Fruit fly (Drosophila melanogaster): ENCODE data around the gene crn.
A peak's percentile ranks its signal among the peaks of the same experiment; 100 is the strongest.

Gene crn

dm6 chrX:2258602-2259233 is 8.9 kb upstream of the crn start:
- no peak for TF ChIP-seq kay (GFP tag; ENCODE audit: borderline replicate concordance)
- TF ChIP-seq Mnt (GFP tag; optimal IDR thresholded peaks at IDR 0.05) = peak; percentile 13

dm6 chrX:2255035-2255434 is 5.3 kb upstream of the crn start:
- peak; percentile 1 for TF ChIP-seq pad (GFP tag; optimal IDR thresholded peaks at IDR 0.05)
- no peak for TF ChIP-seq CG7045 (GFP tag; optimal IDR thresholded peaks at IDR 0.05)
- no peak for TF ChIP-seq cnc (optimal IDR thresholded peaks at IDR 0.05)

dm6 chrX:2254020-2254626 is 4.3 kb upstream of the crn start, which contains the start of gene CG3091:
Gene CG3091, minus strand, starts transcription at chrX:2254197.
- no peak for TF ChIP-seq CG7045 (GFP tag; optimal IDR thresholded peaks at IDR 0.05)
- peak; percentile 3 for TF ChIP-seq Mnt (GFP tag; optimal IDR thresholded peaks at IDR 0.05)
- no peak for TF ChIP-seq CG1620 (GFP tag; optimal IDR thresholded peaks at IDR 0.05)
- peak; percentile 25 for TF ChIP-seq CG33017 (tag; optimal IDR thresholded peaks at IDR 0.05)
- TF ChIP-seq cic (GFP tag; optimal IDR thresholded peaks at IDR 0.05) = peak; percentile 65

dm6 chrX:2251688-2252087 is 1.9 kb upstream of the crn start, which contains the start of gene CG3191:
Gene CG3191, minus strand, starts transcription at chrX:2251993.
- TF ChIP-seq Clk (GFP tag; optimal IDR thresholded peaks at IDR 0.05) (no peak), Mnt (GFP tag; optimal IDR thresholded peaks at IDR 0.05) (no peak), CG7101 (tag; optimal IDR thresholded peaks at IDR 0.05) (no peak), bab1 (GFP tag; optimal IDR thresholded peaks at IDR 0.05) (no peak), kay (GFP tag; ENCODE audit: borderline replicate concordance) (no peak), Hr96 (GFP tag; optimal IDR thresholded peaks at IDR 0.05) (no peak), CG12768 (GFP tag; optimal IDR thresholded peaks at IDR 0.05) (no peak), pad (GFP tag; optimal IDR thresholded peaks at IDR 0.05) (no peak), Crg-1 (GFP tag; optimal IDR thresholded peaks at IDR 0.05) (no peak), CG7045 (GFP tag; optimal IDR thresholded peaks at IDR 0.05) (no peak), CG5204 (GFP tag; optimal IDR thresholded peaks at IDR 0.05) (no peak), ovo (GFP tag; optimal IDR thresholded peaks at IDR 0.05) (no peak), CG1620 (GFP tag; optimal IDR thresholded peaks at IDR 0.05) (no peak), toe (GFP tag; optimal IDR thresholded peaks at IDR 0.05) (no peak), tj (GFP tag; optimal IDR thresholded peaks at IDR 0.05) (no peak)

dm6 chrX:2245931-2246330 is 3.9 kb downstream of the crn start, which contains the start of gene Or2a:
Gene Or2a, plus strand, starts transcription at chrX:2246231.
- TF ChIP-seq tj (GFP tag; optimal IDR thresholded peaks at IDR 0.05) = no peak
- TF ChIP-seq ovo (GFP tag; optimal IDR thresholded peaks at IDR 0.05) = no peak
- no peak for TF ChIP-seq bab1 (GFP tag; optimal IDR thresholded peaks at IDR 0.05)
- no peak for TF ChIP-seq CG7045 (GFP tag; optimal IDR thresholded peaks at IDR 0.05)

- TF ChIP-seq pad (GFP tag; optimal IDR thresholded peaks at IDR 0.05) (no peak), Clk (GFP tag; optimal IDR thresholded peaks at IDR 0.05) (no peak), bab1 (GFP tag; optimal IDR thresholded peaks at IDR 0.05) (no peak), CG1620 (GFP tag; optimal IDR thresholded peaks at IDR 0.05) (no peak), CG14711 (tag; optimal IDR thresholded peaks at IDR 0.05) (no peak), Mnt (GFP tag; optimal IDR thresholded peaks at IDR 0.05) (no peak), CG7045 (GFP tag; optimal IDR thresholded peaks at IDR 0.05) (no peak), toe (GFP tag; optimal IDR thresholded peaks at IDR 0.05) (no peak), CG11617 (GFP tag; optimal IDR thresholded peaks at IDR 0.05) (no peak), ovo (GFP tag; optimal IDR thresholded peaks at IDR 0.05) (no peak), cic (GFP tag; optimal IDR thresholded peaks at IDR 0.05) (no peak), CG5204 (GFP tag; optimal IDR thresholded peaks at IDR 0.05) (no peak), Hr96 (GFP tag; optimal IDR thresholded peaks at IDR 0.05) (no peak), tj (GFP tag; optimal IDR thresholded peaks at IDR 0.05) (no peak), Crg-1 (GFP tag; optimal IDR thresholded peaks at IDR 0.05) (no peak)
These were observed 5.0 kb downstream of the crn start for dm6 chrX:2244753-2245152.

dm6 chrX:2242897-2243296 is 6.9 kb downstream of the crn start:
- TF ChIP-seq bab1 (GFP tag; optimal IDR thresholded peaks at IDR 0.05) (no peak), tj (GFP tag; optimal IDR thresholded peaks at IDR 0.05) (no peak), toe (GFP tag; optimal IDR thresholded peaks at IDR 0.05) (no peak), CG7101 (tag; optimal IDR thresholded peaks at IDR 0.05) (no peak), CG11617 (GFP tag; optimal IDR thresholded peaks at IDR 0.05) (no peak), Crg-1 (GFP tag; optimal IDR thresholded peaks at IDR 0.05) (no peak), kay (GFP tag; ENCODE audit: borderline replicate concordance) (no peak), Clk (GFP tag; optimal IDR thresholded peaks at IDR 0.05) (no peak), CG7045 (GFP tag; optimal IDR thresholded peaks at IDR 0.05) (no peak), CG12768 (GFP tag; optimal IDR thresholded peaks at IDR 0.05) (no peak), Hr96 (GFP tag; optimal IDR thresholded peaks at IDR 0.05) (no peak), CG1620 (GFP tag; optimal IDR thresholded peaks at IDR 0.05) (no peak), pad (GFP tag; optimal IDR thresholded peaks at IDR 0.05) (no peak)

Measured in whole organism, adult.